Worm (Caenorhabditis elegans) whole organism, young adult: ENCODE results near the gene Y67D8B.3.

Experiments
- B0019.2 ChIP-seq: fragments of 200-800 bp; sonication (Bioruptor generic); conservative IDR thresholded peaks from 2 replicates; pipeline ENCODE4 v1.3.6; 2022; ENCODE audit warnings: missing genetic modification reagents, missing genetic modification characterization, missing compliant biosample characterization
- B0035.1 ChIP-seq: sonication (generic microtip); optimal IDR thresholded peaks from 2 replicates; lab custom pipeline; 2016; ENCODE audit warnings: missing genetic modification characterization, mild to moderate bottlenecking, missing compliant biosample characterization, missing genotype, missing genetic modification reagents
- B0261.1 ChIP-seq: sonication (generic microtip); optimal IDR thresholded peaks from 2 replicates; lab custom pipeline; 2016; ENCODE audit warnings: mild to moderate bottlenecking, missing genetic modification characterization, moderate library complexity, missing compliant biosample characterization
- B0336.3 ChIP-seq: fragments of 200-800 bp; sonication (Bioruptor generic); IDR thresholded peaks from 2 replicates; pipeline ENCODE4 v1.3.6; 2022; ENCODE audit warnings: missing genetic modification characterization, missing compliant biosample characterization
- C17E4.6 ChIP-seq: fragments of 200-800 bp; sonication (Bioruptor generic); IDR thresholded peaks from 2 replicates; pipeline ENCODE4 v1.3.6; 2022; ENCODE audit warnings: missing genetic modification reagents, missing genetic modification characterization, missing compliant biosample characterization
- D2030.7 ChIP-seq: fragments of 200-800 bp; sonication (Bioruptor generic); IDR thresholded peaks from 2 replicates; pipeline ENCODE4 v1.3.6; 2022; ENCODE audit warnings: missing genetic modification reagents, missing genetic modification characterization, missing compliant biosample characterization
- F10E7.11 ChIP-seq: sonication (generic microtip); optimal IDR thresholded peaks from 2 replicates; lab custom pipeline; 2017; ENCODE audit warnings: mild to moderate bottlenecking, missing genetic modification characterization, moderate library complexity, missing compliant biosample characterization
- F37B4.10 ChIP-seq: fragments of 200-800 bp; sonication (Bioruptor generic); IDR thresholded peaks from 2 replicates; pipeline ENCODE4 v1.3.6; 2022; ENCODE audit warnings: missing genetic modification characterization, missing compliant biosample characterization
- K11D2.4 ChIP-seq: fragments of 200-800 bp; sonication (Bioruptor generic); IDR thresholded peaks from 2 replicates; pipeline ENCODE4 v1.3.6; 2022; ENCODE audit warnings: missing genetic modification reagents, missing genetic modification characterization, missing compliant biosample characterization
- Y56A3A.18 ChIP-seq: fragments of 200-800 bp; sonication (Bioruptor generic); IDR thresholded peaks from 2 replicates; pipeline ENCODE4 v1.3.6; 2022; ENCODE audit warnings: missing genetic modification reagents, missing genetic modification characterization, missing compliant biosample characterization
- Y95B8A.8 ChIP-seq: fragments of 200-800 bp; sonication (Bioruptor generic); IDR thresholded peaks from 2 replicates; pipeline ENCODE4 v1.3.6; 2022; ENCODE audit warnings: missing genetic modification reagents, missing genetic modification characterization, missing compliant biosample characterization
- aptf-2 ChIP-seq: fragments of 200-800 bp; sonication (Bioruptor generic); conservative IDR thresholded peaks from 2 replicates; pipeline ENCODE4 v1.3.6; 2022; ENCODE audit warnings: missing genetic modification reagents, missing genetic modification characterization, missing compliant biosample characterization
- atf-7 ChIP-seq: sonication (generic microtip); optimal IDR thresholded peaks from 2 replicates; lab custom pipeline; 2017; ENCODE audit warnings: mild to moderate bottlenecking, missing genetic modification characterization, missing compliant biosample characterization
- attf-6 ChIP-seq: fragments of 200-800 bp; sonication (Bioruptor generic); IDR thresholded peaks from 2 replicates; pipeline ENCODE4 v1.3.6; 2022; ENCODE audit warnings: missing genetic modification reagents, missing genetic modification characterization, missing compliant biosample characterization
- cebp-1 ChIP-seq, 2 experiments: fragments of 200-800 bp in 1 of 2; sonication (Bioruptor generic) in 1 of 2; sonication (generic microtip) in 1 of 2; IDR thresholded peaks in 1 of 2; optimal IDR thresholded peaks in 1 of 2; 2 replicates each; pipeline versions ENCODE4 v1.3.6 to Lab custom; 2017 to 2022; ENCODE audit warnings: missing compliant biosample characterization in 2 of 2, missing genetic modification characterization in 2 of 2, mild to moderate bottlenecking in 1 of 2, missing genetic modification reagents in 1 of 2, moderate library complexity in 1 of 2
- ceh-100 ChIP-seq: fragments of 200-800 bp; sonication (Bioruptor generic); IDR thresholded peaks from 2 replicates; pipeline ENCODE4 v1.3.6; 2022; ENCODE audit warnings: missing genetic modification reagents, missing genetic modification characterization, missing compliant biosample characterization
- ceh-58 ChIP-seq: fragments of 200-800 bp; sonication (Bioruptor generic); IDR thresholded peaks from 2 replicates; pipeline ENCODE4 v1.3.6; 2022; ENCODE audit warnings: missing genetic modification characterization, missing compliant biosample characterization
- chd-7 ChIP-seq: sonication (generic microtip); optimal IDR thresholded peaks from 2 replicates; lab custom pipeline; 2016; ENCODE audit warnings: mild to moderate bottlenecking, missing genetic modification characterization, moderate library complexity, missing compliant biosample characterization
- die-1 ChIP-seq: sonication (generic microtip); optimal IDR thresholded peaks from 2 replicates; lab custom pipeline; 2016; ENCODE audit warnings: missing genotype, mild to moderate bottlenecking, missing genetic modification characterization, missing compliant biosample characterization
- dpl-1 ChIP-seq: fragments of 150-350 bp; optimal IDR thresholded peaks from 2 replicates; lab custom pipeline; 2014; ENCODE audit warnings: missing biosample characterization, missing genetic modification reagents, missing genetic modification characterization
- efl-1 ChIP-seq: fragments of 150-350 bp; optimal IDR thresholded peaks from 2 replicates; lab custom pipeline; 2014; ENCODE audit warnings: missing biosample characterization, missing genetic modification reagents, missing genetic modification characterization
- ets-4 ChIP-seq: fragments of 200-800 bp; sonication (Bioruptor generic); optimal IDR thresholded peaks from 2 replicates; lab custom pipeline; 2018; ENCODE audit warnings: mild to moderate bottlenecking, missing genetic modification characterization, missing compliant biosample characterization
- hlh-12 ChIP-seq: sonication (generic microtip); optimal IDR thresholded peaks from 2 replicates; lab custom pipeline; 2016; ENCODE audit warnings: missing genetic modification characterization, missing compliant biosample characterization
- hlh-26 ChIP-seq: fragments of 200-800 bp; sonication (Bioruptor generic); conservative IDR thresholded peaks from 2 replicates; pipeline ENCODE4 v1.3.6; 2022; ENCODE audit warnings: missing genetic modification reagents, missing genetic modification characterization, missing compliant biosample characterization
- hmg-1.2 ChIP-seq: fragments of 200-800 bp; sonication (Bioruptor generic); IDR thresholded peaks from 2 replicates; pipeline ENCODE4 v1.3.6; 2022; ENCODE audit warnings: missing genetic modification reagents, missing genetic modification characterization, missing compliant biosample characterization
- hsf-1 ChIP-seq: fragments of 200-800 bp; sonication (Bioruptor generic); IDR thresholded peaks from 2 replicates; pipeline ENCODE4 v1.3.6; 2022; ENCODE audit warnings: missing genetic modification reagents, missing genetic modification characterization, missing compliant biosample characterization
- let-526 ChIP-seq: fragments of 200-800 bp; sonication (Bioruptor generic); IDR thresholded peaks from 2 replicates; pipeline ENCODE4 v1.3.6; 2022; ENCODE audit warnings: missing genetic modification reagents, missing genetic modification characterization, missing compliant biosample characterization
- lir-1 ChIP-seq: fragments of 200-800 bp; sonication (Bioruptor generic); conservative IDR thresholded peaks from 2 replicates; pipeline ENCODE4 v1.3.6; 2022; ENCODE audit warnings: missing genetic modification reagents, missing genetic modification characterization, missing compliant biosample characterization
- lsl-1 ChIP-seq: fragments of 200-800 bp; sonication (Bioruptor generic); optimal IDR thresholded peaks from 2 replicates; lab custom pipeline; 2018; ENCODE audit warnings: mild to moderate bottlenecking, missing genetic modification characterization, moderate library complexity, missing compliant biosample characterization
- lsy-27 ChIP-seq: sonication (generic microtip); optimal IDR thresholded peaks from 2 replicates; lab custom pipeline; 2017; ENCODE audit warnings: missing genetic modification characterization, mild to moderate bottlenecking, missing compliant biosample characterization, antibody characterized with exemption, missing genotype, borderline replicate concordance; ENCODE audit not compliant: insufficient read depth
- madf-3 ChIP-seq: fragments of 200-800 bp; sonication (Bioruptor generic); IDR thresholded peaks from 2 replicates; pipeline ENCODE4 v1.3.6; 2022; ENCODE audit warnings: missing genetic modification reagents, missing genetic modification characterization, missing compliant biosample characterization
- madf-6 ChIP-seq: fragments of 200-800 bp; sonication (Bioruptor generic); IDR thresholded peaks from 2 replicates; pipeline ENCODE4 v1.3.6; 2022; ENCODE audit warnings: missing genetic modification reagents, missing genetic modification characterization, missing compliant biosample characterization
- mel-28 ChIP-seq: sonication (generic microtip); optimal IDR thresholded peaks from 2 replicates; lab custom pipeline; 2016; ENCODE audit warnings: borderline replicate concordance, mild to moderate bottlenecking, missing genetic modification characterization, missing compliant biosample characterization
- nfya-2 ChIP-seq: fragments of 200-800 bp; sonication (Bioruptor generic); IDR thresholded peaks from 2 replicates; pipeline ENCODE4 v1.3.6; 2022; ENCODE audit warnings: missing genetic modification reagents, missing genetic modification characterization, missing compliant biosample characterization
- nfyb-1 ChIP-seq: fragments of 200-800 bp; sonication (Bioruptor generic); IDR thresholded peaks from 2 replicates; pipeline ENCODE4 v1.3.6; 2022; ENCODE audit warnings: missing genetic modification reagents, missing genetic modification characterization, missing compliant biosample characterization
- nhr-120 ChIP-seq: fragments of 200-800 bp; sonication (Bioruptor generic); IDR thresholded peaks from 2 replicates; pipeline ENCODE4 v1.3.6; 2022; ENCODE audit warnings: missing genetic modification characterization, missing compliant biosample characterization
- nhr-179 ChIP-seq: sonication (generic microtip); optimal IDR thresholded peaks from 2 replicates; lab custom pipeline; 2016; ENCODE audit warnings: mild to moderate bottlenecking, missing genetic modification characterization, missing compliant biosample characterization
- nhr-27 ChIP-seq: fragments of 200-800 bp; sonication (Bioruptor generic); optimal IDR thresholded peaks from 2 replicates; lab custom pipeline; 2018; ENCODE audit warnings: mild to moderate bottlenecking, missing genetic modification characterization, moderate library complexity, missing compliant biosample characterization
- nhr-80 ChIP-seq: sonication (generic microtip); optimal IDR thresholded peaks from 2 replicates; lab custom pipeline; 2016; ENCODE audit warnings: missing genetic modification characterization, missing compliant biosample characterization
- nhr-90 ChIP-seq: sonication (generic microtip); optimal IDR thresholded peaks from 2 replicates; lab custom pipeline; 2016; ENCODE audit warnings: missing genotype, mild to moderate bottlenecking, missing genetic modification characterization, missing compliant biosample characterization
- pha-4 ChIP-seq: fragments of 150-350 bp; sonication (generic microtip); optimal IDR thresholded peaks from 2 replicates; lab custom pipeline; 2014; ENCODE audit warnings: missing biosample characterization, missing genetic modification reagents, missing genetic modification characterization
- repo-1 ChIP-seq: sonication (generic microtip); optimal IDR thresholded peaks from 2 replicates; lab custom pipeline; 2017; ENCODE audit warnings: mild to moderate bottlenecking, missing genetic modification characterization, missing compliant biosample characterization
- snpc-4 ChIP-seq, 5 experiments: fragments of 150-350 bp in 1 of 5; sonication (generic microtip) in 4 of 5; optimal IDR thresholded peaks; 2 replicates each; lab custom pipeline; 2014 to 2018; ENCODE audit warnings: missing genetic modification characterization in 5 of 5, missing biosample characterization in 3 of 5, antibody characterized with exemption in 2 of 5, mild to moderate bottlenecking in 2 of 5, missing compliant biosample characterization in 2 of 5, missing genotype in 2 of 5, moderate library complexity in 2 of 5, missing genetic modification reagents in 1 of 5
- sptf-2 ChIP-seq: fragments of 200-800 bp; sonication (Bioruptor generic); optimal IDR thresholded peaks from 2 replicates; lab custom pipeline; 2018; ENCODE audit warnings: mild to moderate bottlenecking, missing genetic modification characterization, missing compliant biosample characterization
- tbx-9 ChIP-seq: sonication (generic microtip); optimal IDR thresholded peaks from 2 replicates; lab custom pipeline; 2016; ENCODE audit warnings: borderline replicate concordance, missing genetic modification characterization, inconsistent platforms, missing compliant biosample characterization
- xnd-1 ChIP-seq: sonication (generic microtip); optimal IDR thresholded peaks from 2 replicates; lab custom pipeline; 2016; ENCODE audit warnings: missing genotype, missing genetic modification reagents, missing genetic modification characterization, missing compliant biosample characterization
- ztf-25 ChIP-seq: fragments of 200-800 bp; sonication (Bioruptor generic); IDR thresholded peaks from 2 replicates; pipeline ENCODE4 v1.3.6; 2022; ENCODE audit warnings: missing genetic modification reagents, missing genetic modification characterization, missing compliant biosample characterization

The Y67D8B.3 gene

DNA sequence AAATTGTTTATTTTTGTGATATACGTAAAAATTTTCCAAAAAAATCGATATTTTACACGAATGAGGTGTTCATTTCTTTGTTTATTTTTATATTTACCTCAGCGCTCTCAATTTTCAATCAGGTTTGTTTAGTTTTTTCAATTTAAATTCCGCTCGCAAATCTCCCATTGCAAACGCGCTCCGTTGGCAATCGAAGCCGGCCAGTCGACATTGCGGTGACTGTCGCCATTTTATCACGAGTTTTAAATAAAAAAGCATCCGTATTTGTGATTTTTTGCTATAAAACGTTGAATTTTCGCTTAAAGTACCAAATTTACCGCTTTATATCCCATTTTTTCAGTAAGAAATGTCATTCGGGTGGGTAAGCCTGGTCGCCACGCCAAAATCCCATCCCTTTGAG is 11.4 kb upstream of the Y67D8B.3 start, which contains the start of gene slmp-1 (continued):
- TF ChIP-seq lsl-1 (GFP tag; lab: Kevin White, UChicago) (no peak), xnd-1 (tag; lab: Kevin White, UChicago) (no peak), nhr-179 (tag; lab: Kevin White, UChicago) (no peak), die-1 (tag; lab: Kevin White, UChicago) (no peak), sptf-2 (GFP tag; lab: Kevin White, UChicago) (no peak), attf-6 (GFP tag; lab: Robert Waterston, UW) (no peak), hmg-1.2 (0 out of 2 replicates have a peak, but pooled peaks have one; percentile 23), Y56A3A.18 (no peak), cebp-1 (GFP tag; IDR thresholded peaks at IDR 0.05; lab: Robert Waterston, UW) (no peak), cebp-1 (tag; optimal IDR thresholded peaks at IDR 0.05; lab: Kevin White, UChicago) (peak; percentile 43), aptf-2 (no peak), chd-7 (no peak), hsf-1 (GFP tag; lab: Robert Waterston, UW) (no peak), F37B4.10 (GFP tag; lab: Robert Waterston, UW) (no peak), Y95B8A.8 (no peak), B0019.2 (GFP tag; lab: Robert Waterston, UW) (no peak), K11D2.4 (GFP tag; lab: Robert Waterston, UW) (no peak), nhr-80 (tag; lab: Kevin White, UChicago) (peak; percentile 44), D2030.7 (GFP tag; lab: Robert Waterston, UW) (no peak), ceh-100 (GFP tag; lab: Robert Waterston, UW) (no peak), dpl-1 (GFP tag; lab: Kevin White, UChicago) (peak; percentile 24), F10E7.11 (no peak), B0336.3 (GFP tag; lab: Robert Waterston, UW) (no peak), snpc-4 (GFP tag; optimal IDR thresholded peaks at IDR 0.05; lab: Kevin White, UChicago) (no peak), snpc-4 (tag; optimal IDR thresholded peaks at IDR 0.05; lab: Kevin White, UChicago) (peak in 1 of 4 experiments; percentile 30), C17E4.6 (GFP tag; lab: Robert Waterston, UW) (no peak), let-526 (GFP tag; lab: Robert Waterston, UW) (no peak), efl-1 (GFP tag; lab: Kevin White, UChicago) (peak; percentile 37), madf-3 (GFP tag; lab: Robert Waterston, UW) (no peak)
- TF ChIP-seq, all 124 proteins: peak for 12

DNA sequence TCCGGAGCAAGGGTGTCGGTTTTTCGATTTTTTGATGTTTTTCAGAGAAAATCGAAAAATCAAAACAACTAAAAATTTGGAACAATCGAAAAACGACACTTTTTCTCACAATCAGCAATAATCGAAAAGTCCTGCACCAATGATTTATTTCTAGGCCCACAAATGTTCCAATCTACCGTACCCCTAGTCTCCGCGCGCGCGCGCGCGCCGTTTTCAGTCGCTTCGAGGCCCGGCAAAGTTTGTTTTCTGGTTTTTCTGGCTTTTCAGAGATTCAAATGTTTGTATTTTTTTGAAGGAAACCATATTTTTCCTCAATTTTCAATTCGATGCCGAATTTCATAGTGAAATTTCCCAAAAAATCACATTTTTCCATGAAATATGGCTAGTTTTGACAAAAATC is 9.9 kb upstream of the Y67D8B.3 start:
- TF ChIP-seq mel-28 (tag; lab: Kevin White, UChicago) (no peak), chd-7 (no peak), nhr-90 (tag; lab: Kevin White, UChicago) (no peak), ceh-58 (GFP tag; lab: Robert Waterston, UW) (no peak), aptf-2 (no peak), D2030.7 (GFP tag; lab: Robert Waterston, UW) (peak; percentile 91), repo-1 (no peak), lsy-27 (tag; lab: Kevin White, UChicago) (no peak), hlh-12 (tag; lab: Kevin White, UChicago) (no peak), F37B4.10 (GFP tag; lab: Robert Waterston, UW) (no peak), nhr-120 (GFP tag; lab: Robert Waterston, UW) (no peak), B0261.1 (tag; lab: Kevin White, UChicago) (no peak), tbx-9 (tag; lab: Kevin White, UChicago) (no peak), nfya-2 (GFP tag; lab: Robert Waterston, UW) (no peak), nfyb-1 (GFP tag; lab: Robert Waterston, UW) (no peak), ets-4 (GFP tag; lab: Kevin White, UChicago) (no peak), B0035.1 (tag; lab: Kevin White, UChicago) (no peak), ztf-25 (GFP tag; lab: Robert Waterston, UW) (no peak), atf-7 (tag; lab: Kevin White, UChicago) (no peak), B0019.2 (GFP tag; lab: Robert Waterston, UW) (peak; percentile 76; the same call in 1 of the 2 replicates), lir-1 (GFP tag; lab: Robert Waterston, UW) (no peak; the same call in 1 of the 2 replicates), madf-6 (GFP tag; lab: Robert Waterston, UW) (peak; percentile 100), pha-4 (tag; lab: Kevin White, UChicago) (no peak), nhr-27 (tag; lab: Kevin White, UChicago) (no peak), hlh-26 (no peak)
